Fruit fly (Drosophila melanogaster): Measurements from ENCODE around the gene Ten-a.
A peak's percentile ranks its signal among the peaks of the same experiment; 100 is the strongest.

Ten-a gene

DNA sequence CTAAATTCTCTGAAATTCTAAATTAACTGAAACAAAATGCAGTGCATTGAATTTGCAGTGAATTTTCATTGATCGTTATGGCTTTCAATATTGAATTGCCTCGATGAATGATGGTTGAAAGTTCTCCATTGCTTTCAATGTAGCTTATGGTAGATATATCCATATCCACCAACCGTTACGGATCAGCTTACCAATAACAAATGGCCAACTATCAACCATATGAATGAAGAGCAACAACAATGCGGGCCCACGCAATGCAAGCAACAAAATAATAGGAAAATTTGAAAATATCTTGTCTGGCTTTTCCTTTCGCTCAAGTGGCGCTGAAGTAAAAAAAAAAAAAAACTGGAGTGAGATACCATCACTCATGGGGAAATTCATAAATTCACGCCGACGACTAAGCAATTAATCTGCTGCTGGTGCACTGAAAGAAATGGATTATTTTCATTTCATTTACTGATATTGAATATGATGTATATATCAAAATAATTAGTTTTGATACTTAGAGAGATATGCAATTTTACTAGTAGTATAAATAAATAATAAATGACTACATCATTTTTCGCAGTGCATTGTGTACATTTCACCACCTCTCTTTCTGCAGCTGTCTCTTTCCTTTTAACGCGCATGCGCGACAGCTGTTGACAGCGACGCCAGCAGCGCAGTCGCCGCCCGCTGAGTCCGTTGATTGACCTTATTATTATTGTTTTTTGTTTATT lies 158.6 kb downstream of the Ten-a start (continued):
- TF ChIP-seq Gug (GFP tag; IDR thresholded peaks at IDR 0.05), result peak; percentile 30; the same call in 2 of the 4 replicates
- TF ChIP-seq CG10431 (GFP tag; optimal IDR thresholded peaks at IDR 0.05), result peak; percentile 55
- peak; percentile 67 for TF ChIP-seq ind (GFP tag; optimal IDR thresholded peaks at IDR 0.05)
- no peak for TF ChIP-seq pita (GFP tag; optimal IDR thresholded peaks at IDR 0.05)
- TF ChIP-seq ato (GFP tag; IDR thresholded peaks at IDR 0.05; ENCODE audit: partially characterized antibody), result no peak
- TF ChIP-seq cad (GFP tag; optimal IDR thresholded peaks at IDR 0.05), result no peak
- TF ChIP-seq Hr39 (optimal IDR thresholded peaks at IDR 0.05), result no peak
- no peak for TF ChIP-seq h (optimal IDR thresholded peaks at IDR 0.05)
- TF ChIP-seq CG17328 (GFP tag; IDR thresholded peaks at IDR 0.05), result peak; percentile 91
- TF ChIP-seq CG18476 (GFP tag; optimal IDR thresholded peaks at IDR 0.05), result peak; percentile 64
- TF ChIP-seq CG31224 (GFP tag; IDR thresholded peaks at IDR 0.05), result no peak

dm6 chrX:12202751-12203150 lies 159.3 kb downstream of the Ten-a start:
- peak; percentile 72 for TF ChIP-seq CG3163 (GFP tag; optimal IDR thresholded peaks at IDR 0.05)
- TF ChIP-seq Trl (optimal IDR thresholded peaks at IDR 0.05), result peak in 1 of 2 experiments; percentile 52
- no peak for TF ChIP-seq Trl (GFP tag; optimal IDR thresholded peaks at IDR 0.05)
- TF ChIP-seq CG34422 (GFP tag; IDR thresholded peaks at IDR 0.05), result no peak
- TF ChIP-seq pita (GFP tag; optimal IDR thresholded peaks at IDR 0.05), result peak; percentile 15
- peak; percentile 74 for TF ChIP-seq scrt (GFP tag; optimal IDR thresholded peaks at IDR 0.05)
- no peak for TF ChIP-seq dpn (GFP tag; optimal IDR thresholded peaks at IDR 0.05)

dm6 chrX:12203555-12203955 lies 160.1 kb downstream of the Ten-a start:
- peak; percentile 51 for TF ChIP-seq CG31441 (GFP tag; IDR thresholded peaks at IDR 0.05)
- TF ChIP-seq Dip3 (GFP tag; optimal IDR thresholded peaks at IDR 0.05), result no peak
- no peak for TF ChIP-seq Gsc (GFP tag; IDR thresholded peaks at IDR 0.05)
- no peak for TF ChIP-seq Ssrp (tag; optimal IDR thresholded peaks at IDR 0.05)
- peak; percentile 91 for TF ChIP-seq stwl (tag; optimal IDR thresholded peaks at IDR 0.05)
- TF ChIP-seq pb (GFP tag; optimal IDR thresholded peaks at IDR 0.05), result peak; percentile 85
- no peak for TF ChIP-seq usp (GFP tag; optimal IDR thresholded peaks at IDR 0.05)
- peak; percentile 24 for TF ChIP-seq D19B (GFP tag; optimal IDR thresholded peaks at IDR 0.05)
- peak; percentile 50 for TF ChIP-seq Oli (tag; optimal IDR thresholded peaks at IDR 0.05)
- TF ChIP-seq grn (GFP tag; optimal IDR thresholded peaks at IDR 0.05), result peak; percentile 24
- TF ChIP-seq CG4404 (GFP tag; IDR thresholded peaks at IDR 0.05), result no peak
- peak; percentile 75 for TF ChIP-seq CG11247 (GFP tag; IDR thresholded peaks at IDR 0.05)
- peak; percentile 24; the same call in 1 of the 2 replicates for TF ChIP-seq Oaz (GFP tag; IDR thresholded peaks at IDR 0.05)
- no peak for TF ChIP-seq Hr39 (optimal IDR thresholded peaks at IDR 0.05)
- TF ChIP-seq CG10431 (GFP tag; optimal IDR thresholded peaks at IDR 0.05), result peak; percentile 84
- peak; percentile 75 for TF ChIP-seq CG13296 (GFP tag; optimal IDR thresholded peaks at IDR 0.05)
- peak; percentile 80; the same call in 1 of the 2 replicates for TF ChIP-seq CG1024 (GFP tag; IDR thresholded peaks at IDR 0.05)
- TF ChIP-seq crc (GFP tag; optimal IDR thresholded peaks at IDR 0.05), result peak; percentile 34
- peak; percentile 64 for TF ChIP-seq CG32772 (GFP tag; IDR thresholded peaks at IDR 0.05)
- TF ChIP-seq mld (GFP tag; IDR thresholded peaks at IDR 0.05; ENCODE audit: partially characterized antibody), result no peak
- TF ChIP-seq slou (GFP tag; optimal IDR thresholded peaks at IDR 0.05), result no peak
- peak; percentile 18 for TF ChIP-seq HmgZ (tag; optimal IDR thresholded peaks at IDR 0.05)
- TF ChIP-seq CG10147 (GFP tag; optimal IDR thresholded peaks at IDR 0.05), result peak; percentile 38
- peak; percentile 67 for TF ChIP-seq Hand (GFP tag; optimal IDR thresholded peaks at IDR 0.05)
- peak; percentile 98 for TF ChIP-seq sqz (GFP tag; optimal IDR thresholded peaks at IDR 0.05)
- TF ChIP-seq scrt (GFP tag; optimal IDR thresholded peaks at IDR 0.05), result peak; percentile 75
- peak; percentile 84 for TF ChIP-seq vvl (GFP tag; IDR thresholded peaks at IDR 0.05)
- TF ChIP-seq CG14050 (GFP tag; IDR thresholded peaks at IDR 0.05), result peak; percentile 63
- TF ChIP-seq Bteb2 (GFP tag; optimal IDR thresholded peaks at IDR 0.05), result peak; percentile 53
- TF ChIP-seq Vsx1 (GFP tag; optimal IDR thresholded peaks at IDR 0.05), result peak; percentile 73
- TF ChIP-seq CG7839 (tag; optimal IDR thresholded peaks at IDR 0.05), result peak; percentile 59
- peak; percentile 12 for TF ChIP-seq fd3F (GFP tag; optimal IDR thresholded peaks at IDR 0.05)
- peak; percentile 11; the same call in 1 of the 4 replicates for TF ChIP-seq Gug (GFP tag; IDR thresholded peaks at IDR 0.05)
- peak; percentile 84 for TF ChIP-seq Hmr (GFP tag; optimal IDR thresholded peaks at IDR 0.05)
- TF ChIP-seq CG33213 (GFP tag; optimal IDR thresholded peaks at IDR 0.05), result peak; percentile 54
